Worm (Caenorhabditis elegans) whole organism, L2 larva: ENCODE data around the gene H40L08.9.

Experiments used
- alr-1 ChIP-seq: fragments of 150-350 bp; optimal IDR thresholded peaks from 2 replicates; lab custom pipeline; 2014; ENCODE audit warnings: missing biosample characterization, missing genetic modification characterization
- elt-3 ChIP-seq: sonication (generic microtip); optimal IDR thresholded peaks from 2 replicates; lab custom pipeline; 2017; ENCODE audit warnings: missing biosample characterization, missing genetic modification characterization
- lsy-2 ChIP-seq, 2 experiments: fragments of 150-350 bp in 1 of 2; sonication (generic microtip) in 1 of 2; optimal IDR thresholded peaks; 2 replicates each; lab custom pipeline; 2014 to 2017; ENCODE audit warnings: missing biosample characterization in 2 of 2, missing genetic modification characterization in 2 of 2

DNA sequence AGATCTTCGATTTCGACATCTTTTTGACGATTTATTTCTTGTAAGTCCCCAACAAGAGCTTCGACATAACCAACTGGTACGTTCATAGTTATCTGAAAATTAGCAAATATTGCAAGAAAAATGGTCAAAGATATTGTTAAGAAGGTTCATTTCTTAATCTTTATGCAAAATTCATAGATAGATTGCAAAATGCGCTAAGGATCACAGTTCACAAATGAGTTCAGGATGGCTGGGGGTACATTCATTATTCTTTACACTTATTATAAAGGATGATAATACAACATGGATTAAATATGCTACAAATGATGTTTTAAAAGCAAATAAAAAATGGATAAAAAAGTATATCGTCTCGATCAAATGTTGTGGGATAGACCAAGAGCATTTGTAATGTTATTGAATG, 19.5 kb downstream of the H40L08.9 start, which contains the start of gene H03G16.5:
- TF ChIP-seq elt-3 (tag; lab: Kevin White, UChicago) (no peak), lsy-2 (tag; optimal IDR thresholded peaks at IDR 0.05; lab: Kevin White, UChicago) (no peak), alr-1 (tag; lab: Kevin White, UChicago) (no peak)
